Worm (Caenorhabditis elegans) whole organism, L2 larva: Measurements from ENCODE around the gene pks-1.

Source experiments
- C34F6.9 ChIP-seq: fragments of 150-350 bp; optimal IDR thresholded peaks from 2 replicates; lab custom pipeline; 2014; ENCODE audit warnings: missing biosample characterization, missing genetic modification characterization
- F13H6.1 ChIP-seq: sonication (generic microtip); optimal IDR thresholded peaks from 2 replicates; lab custom pipeline; 2016; ENCODE audit warnings: missing genetic modification characterization, missing compliant biosample characterization
- R02D3.7 ChIP-seq: fragments of 150-350 bp; optimal IDR thresholded peaks from 2 replicates; lab custom pipeline; 2014; ENCODE audit warnings: missing biosample characterization, missing genetic modification characterization
- Y55F3AM.14 ChIP-seq: fragments of 200-800 bp; sonication (Bioruptor generic); optimal IDR thresholded peaks from 2 replicates; lab custom pipeline; 2018; ENCODE audit warnings: mild to moderate bottlenecking, missing genetic modification characterization, missing compliant biosample characterization
- ZK546.5 ChIP-seq: sonication (generic microtip); optimal IDR thresholded peaks from 2 replicates; lab custom pipeline; 2017; ENCODE audit warnings: missing biosample characterization, missing genetic modification characterization
- alr-1 ChIP-seq: fragments of 150-350 bp; optimal IDR thresholded peaks from 2 replicates; lab custom pipeline; 2014; ENCODE audit warnings: missing biosample characterization, missing genetic modification characterization
- aly-2 ChIP-seq: fragments of 150-350 bp; optimal IDR thresholded peaks from 2 replicates; lab custom pipeline; 2014; ENCODE audit warnings: missing biosample characterization, missing genetic modification characterization
- ama-1 ChIP-seq: fragments of 150-350 bp; optimal IDR thresholded peaks from 2 replicates; lab custom pipeline; 2018; ENCODE audit warnings: inconsistent platforms
- blmp-1 ChIP-seq: sonication (generic microtip); optimal IDR thresholded peaks from 2 replicates; lab custom pipeline; 2017; ENCODE audit warnings: missing genetic modification characterization, mild to moderate bottlenecking, missing compliant biosample characterization, antibody characterized with exemption, moderate library complexity; ENCODE audit not compliant: insufficient read depth
- ceh-16 ChIP-seq: fragments of 150-350 bp; optimal IDR thresholded peaks from 2 replicates; lab custom pipeline; 2014; ENCODE audit warnings: missing biosample characterization, missing genetic modification characterization
- ceh-82 ChIP-seq: fragments of 150-350 bp; optimal IDR thresholded peaks from 2 replicates; lab custom pipeline; 2014; ENCODE audit warnings: missing biosample characterization, missing genetic modification characterization
- crh-2 ChIP-seq: sonication (generic microtip); optimal IDR thresholded peaks from 2 replicates; lab custom pipeline; 2017; ENCODE audit warnings: missing biosample characterization, missing genetic modification characterization
- dmd-4 ChIP-seq: sonication (generic microtip); optimal IDR thresholded peaks from 2 replicates; lab custom pipeline; 2017; ENCODE audit warnings: missing biosample characterization, missing genetic modification characterization
- egl-27 ChIP-seq: sonication (generic microtip); optimal IDR thresholded peaks from 3 replicates; lab custom pipeline; 2017; ENCODE audit warnings: missing biosample characterization, missing genetic modification reagents, missing genetic modification characterization
- elt-1 ChIP-seq: fragments of 150-350 bp; optimal IDR thresholded peaks from 2 replicates; lab custom pipeline; 2014; ENCODE audit warnings: missing biosample characterization, missing genetic modification characterization
- elt-3 ChIP-seq: sonication (generic microtip); optimal IDR thresholded peaks from 2 replicates; lab custom pipeline; 2017; ENCODE audit warnings: missing biosample characterization, missing genetic modification characterization
- fos-1 ChIP-seq: fragments of 150-350 bp; optimal IDR thresholded peaks from 2 replicates; lab custom pipeline; 2014; ENCODE audit warnings: missing biosample characterization, missing genetic modification characterization
- gmeb-1 ChIP-seq: fragments of 150-350 bp; optimal IDR thresholded peaks from 2 replicates; lab custom pipeline; 2014; ENCODE audit warnings: missing biosample characterization, missing genetic modification characterization
- lin-11 ChIP-seq: fragments of 150-350 bp; sonication (generic microtip); optimal IDR thresholded peaks from 2 replicates; lab custom pipeline; 2014; ENCODE audit warnings: missing biosample characterization, missing genetic modification characterization, inconsistent platforms, mixed read lengths
- lin-13 ChIP-seq: fragments of 150-350 bp; optimal IDR thresholded peaks from 2 replicates; lab custom pipeline; 2014; ENCODE audit warnings: missing biosample characterization, missing genetic modification reagents, missing genetic modification characterization
- lin-39 ChIP-seq: fragments of 150-350 bp; optimal IDR thresholded peaks from 2 replicates; lab custom pipeline; 2014; ENCODE audit warnings: missing biosample characterization, missing genetic modification reagents, missing genetic modification characterization
- lsy-2 ChIP-seq, 2 experiments: fragments of 150-350 bp in 1 of 2; sonication (generic microtip) in 1 of 2; optimal IDR thresholded peaks; 2 replicates each; lab custom pipeline; 2014 to 2017; ENCODE audit warnings: missing biosample characterization in 2 of 2, missing genetic modification characterization in 2 of 2
- mab-5 ChIP-seq: fragments of 150-350 bp; optimal IDR thresholded peaks from 2 replicates; lab custom pipeline; 2014; ENCODE audit warnings: missing biosample characterization, missing genetic modification characterization
- mbf-1 ChIP-seq: sonication (generic microtip); optimal IDR thresholded peaks from 2 replicates; lab custom pipeline; 2017; ENCODE audit warnings: missing biosample characterization, missing genetic modification characterization
- mdl-1 ChIP-seq, 2 experiments: fragments of 150-350 bp in 1 of 2; sonication (generic microtip) in 1 of 2; optimal IDR thresholded peaks; 2 replicates each; lab custom pipeline; 2017; ENCODE audit warnings: missing biosample characterization in 2 of 2, missing genetic modification characterization in 2 of 2
- nhr-10 ChIP-seq: sonication (generic microtip); optimal IDR thresholded peaks from 2 replicates; lab custom pipeline; 2017; ENCODE audit warnings: missing biosample characterization, missing genetic modification characterization
- nhr-11 ChIP-seq: fragments of 150-350 bp; optimal IDR thresholded peaks from 2 replicates; lab custom pipeline; 2014; ENCODE audit warnings: missing biosample characterization, missing genetic modification characterization
- nhr-12 ChIP-seq: fragments of 150-350 bp; optimal IDR thresholded peaks from 2 replicates; lab custom pipeline; 2014; ENCODE audit warnings: missing biosample characterization, missing genetic modification characterization
- nhr-129 ChIP-seq: fragments of 150-350 bp; optimal IDR thresholded peaks from 2 replicates; lab custom pipeline; 2014; ENCODE audit warnings: missing biosample characterization, missing genetic modification characterization
- nhr-21 ChIP-seq: fragments of 150-350 bp; optimal IDR thresholded peaks from 2 replicates; lab custom pipeline; 2014; ENCODE audit warnings: missing biosample characterization, missing genetic modification characterization
- nhr-23 ChIP-seq: fragments of 150-350 bp; optimal IDR thresholded peaks from 2 replicates; lab custom pipeline; 2014; ENCODE audit warnings: missing biosample characterization, missing genetic modification reagents, missing genetic modification characterization
- nhr-237 ChIP-seq: fragments of 150-350 bp; optimal IDR thresholded peaks from 2 replicates; lab custom pipeline; 2014; ENCODE audit warnings: missing biosample characterization, missing genetic modification characterization
- nhr-25 ChIP-seq: fragments of 150-350 bp; sonication (generic microtip); optimal IDR thresholded peaks from 3 replicates; lab custom pipeline; 2014; ENCODE audit warnings: missing biosample characterization, missing genetic modification characterization
- nhr-6 ChIP-seq: fragments of 150-350 bp; optimal IDR thresholded peaks from 2 replicates; lab custom pipeline; 2014; ENCODE audit warnings: missing biosample characterization, missing genetic modification characterization
- nhr-77 ChIP-seq: fragments of 150-350 bp; optimal IDR thresholded peaks from 2 replicates; lab custom pipeline; 2014; ENCODE audit warnings: missing biosample characterization, missing genetic modification characterization
- peb-1 ChIP-seq: fragments of 150-350 bp; optimal IDR thresholded peaks from 2 replicates; lab custom pipeline; 2014; ENCODE audit warnings: missing biosample characterization, missing genetic modification characterization
- sem-4 ChIP-seq: fragments of 150-350 bp; optimal IDR thresholded peaks from 2 replicates; lab custom pipeline; 2014; ENCODE audit warnings: missing biosample characterization, missing genetic modification reagents, missing genetic modification characterization
- skn-1 ChIP-seq: sonication (generic microtip); optimal IDR thresholded peaks from 2 replicates; lab custom pipeline; 2017; ENCODE audit warnings: missing biosample characterization, missing genetic modification characterization
- sma-3 ChIP-seq: sonication (generic microtip); optimal IDR thresholded peaks from 2 replicates; lab custom pipeline; 2016; ENCODE audit warnings: missing genetic modification reagents, missing genetic modification characterization, missing compliant biosample characterization
- sma-9 ChIP-seq, 2 experiments: fragments of 150-350 bp in 1 of 2; sonication (generic microtip) in 1 of 2; optimal IDR thresholded peaks; 2 replicates each; lab custom pipeline; 2014 to 2016; ENCODE audit warnings: missing genetic modification characterization in 2 of 2, mild to moderate bottlenecking in 1 of 2, missing biosample characterization in 1 of 2, missing compliant biosample characterization in 1 of 2, missing genetic modification reagents in 1 of 2, moderate library complexity in 1 of 2
- snpc-4 ChIP-seq: fragments of 150-350 bp; optimal IDR thresholded peaks from 2 replicates; lab custom pipeline; 2014; ENCODE audit warnings: missing biosample characterization, missing genetic modification characterization
- unc-39 ChIP-seq: fragments of 150-350 bp; optimal IDR thresholded peaks from 2 replicates; lab custom pipeline; 2014; ENCODE audit warnings: missing biosample characterization, missing genetic modification characterization
- unc-55 ChIP-seq: fragments of 150-350 bp; sonication (generic microtip); optimal IDR thresholded peaks from 3 replicates; lab custom pipeline; 2014; ENCODE audit warnings: missing biosample characterization, missing genetic modification reagents, missing genetic modification characterization
- unc-62 ChIP-seq: fragments of 150-350 bp; optimal IDR thresholded peaks from 2 replicates; lab custom pipeline; 2014; ENCODE audit warnings: missing biosample characterization, missing genetic modification reagents, missing genetic modification characterization
- zag-1 ChIP-seq: fragments of 150-350 bp; optimal IDR thresholded peaks from 2 replicates; lab custom pipeline; 2014; ENCODE audit warnings: missing biosample characterization, missing genetic modification characterization
- ztf-1 ChIP-seq: fragments of 200-800 bp; sonication (Bioruptor generic); conservative IDR thresholded peaks from 2 replicates; pipeline ENCODE4 v1.3.6; 2022; ENCODE audit warnings: missing genetic modification characterization, missing compliant biosample characterization
- ztf-11 ChIP-seq: sonication (generic microtip); optimal IDR thresholded peaks from 2 replicates; lab custom pipeline; 2017; ENCODE audit warnings: missing biosample characterization, missing genetic modification characterization
- ztf-4 ChIP-seq: fragments of 150-350 bp; optimal IDR thresholded peaks from 2 replicates; lab custom pipeline; 2014; ENCODE audit warnings: missing biosample characterization, missing genetic modification characterization

pks-1 gene

DNA sequence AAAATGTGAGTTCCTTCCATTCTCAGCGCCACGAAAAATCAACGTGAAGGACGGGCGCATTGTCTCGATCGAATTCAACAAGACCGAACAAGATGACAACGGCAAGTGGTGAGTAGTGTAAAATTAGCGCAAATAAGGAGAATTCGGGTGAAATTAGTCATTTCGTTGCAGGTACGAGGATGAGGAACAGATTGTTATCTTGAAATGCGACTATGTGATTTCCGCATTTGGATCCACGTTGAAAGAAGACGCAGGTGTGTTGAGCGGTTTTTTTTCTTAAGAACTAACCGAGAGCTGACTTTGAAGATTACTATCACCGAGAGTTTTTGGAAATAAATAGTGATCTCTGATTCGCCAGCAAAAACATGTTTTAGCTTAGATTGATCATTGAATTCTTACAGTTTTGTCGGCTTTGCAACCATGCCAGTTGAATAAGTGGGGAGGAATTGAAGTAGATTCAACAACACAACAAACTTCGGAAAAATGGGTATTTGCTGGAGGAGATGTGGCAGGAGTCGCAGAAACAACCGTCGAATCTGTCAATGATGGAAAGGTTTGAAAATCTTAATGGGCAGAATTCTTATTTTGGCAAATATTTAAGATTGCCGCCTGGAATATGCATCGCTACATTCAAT is 56.6 kb downstream of the pks-1 start:
- TF ChIP-seq zag-1 (tag; lab: Kevin White, UChicago) (no peak), blmp-1 (tag; lab: Kevin White, UChicago) (peak; percentile 4), peb-1 (no peak)

DNA sequence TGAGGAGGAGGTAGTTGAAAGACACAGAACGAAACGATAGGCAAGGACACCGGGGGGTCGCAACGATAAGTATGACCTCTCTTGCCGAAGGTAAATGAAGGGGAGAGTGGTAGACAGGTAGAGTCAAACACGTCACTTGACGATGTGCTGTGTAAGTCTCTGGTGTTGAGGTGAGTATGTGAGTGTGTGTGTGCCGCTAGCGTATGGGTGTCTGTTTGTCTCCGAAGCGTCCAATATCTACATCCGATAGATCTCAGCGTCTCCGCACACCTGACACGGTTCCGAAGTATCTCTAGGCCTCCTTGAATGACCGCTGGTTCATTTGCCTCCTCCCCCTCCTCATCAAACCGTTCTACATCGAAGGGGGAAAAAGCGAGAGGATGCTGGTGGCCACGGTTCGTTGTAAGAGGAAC is 61.6 kb downstream of the pks-1 start:
- TF ChIP-seq nhr-21 (tag; lab: Kevin White, UChicago) (peak; percentile 66), nhr-77 (tag; lab: Kevin White, UChicago) (no peak), unc-39 (tag; lab: Kevin White, UChicago) (no peak), ama-1 (no peak), lsy-2 (tag; optimal IDR thresholded peaks at IDR 0.05; lab: Kevin White, UChicago) (peak in 1 of 2 experiments; percentile 51), ceh-16 (tag; lab: Kevin White, UChicago) (peak; percentile 82), Y55F3AM.14 (GFP tag; lab: Kevin White, UChicago) (peak; percentile 10), crh-2 (tag; lab: Kevin White, UChicago) (peak; percentile 80), nhr-23 (tag; lab: Kevin White, UChicago) (no peak), unc-62 (GFP tag; lab: Kevin White, UChicago) (no peak), sma-3 (peak; percentile 85), fos-1 (tag; lab: Kevin White, UChicago) (peak; percentile 85), egl-27 (tag; lab: Kevin White, UChicago) (peak; percentile 58), nhr-25 (peak; percentile 87), nhr-237 (tag; lab: Kevin White, UChicago) (no peak), peb-1 (peak; percentile 69), elt-3 (tag; lab: Kevin White, UChicago) (no peak), mab-5 (no peak), skn-1 (tag; lab: Kevin White, UChicago) (no peak), ztf-4 (tag; lab: Kevin White, UChicago) (no peak), ztf-11 (tag; lab: Kevin White, UChicago) (no peak), unc-55 (GFP tag; lab: Kevin White, UChicago) (no peak), mbf-1 (tag; lab: Kevin White, UChicago) (no peak), nhr-11 (no peak), gmeb-1 (peak; percentile 33), ZK546.5 (tag; lab: Kevin White, UChicago) (no peak), elt-1 (tag; lab: Kevin White, UChicago) (no peak), R02D3.7 (tag; lab: Kevin White, UChicago) (no peak), nhr-129 (tag; lab: Kevin White, UChicago) (peak; percentile 96), C34F6.9 (peak; percentile 62), zag-1 (tag; lab: Kevin White, UChicago) (no peak), nhr-6 (tag; lab: Kevin White, UChicago) (peak; percentile 70), snpc-4 (tag; lab: Kevin White, UChicago) (peak; percentile 32), blmp-1 (tag; lab: Kevin White, UChicago) (peak; percentile 81), nhr-12 (tag; lab: Kevin White, UChicago) (no peak), ceh-82 (tag; lab: Kevin White, UChicago) (no peak), sma-9 (GFP tag; optimal IDR thresholded peaks at IDR 0.05; lab: Kevin White, UChicago) (peak; percentile 86), sma-9 (tag; optimal IDR thresholded peaks at IDR 0.05; lab: Kevin White, UChicago) (no peak), F13H6.1 (peak; percentile 84), mdl-1 (tag; optimal IDR thresholded peaks at IDR 0.05; lab: Kevin White, UChicago) (peak in 1 of 2 experiments; percentile 24), ztf-1 (GFP tag; lab: Robert Waterston, UW) (no peak), lin-13 (GFP tag; lab: Kevin White, UChicago) (peak; percentile 25), sem-4 (tag; lab: Kevin White, UChicago) (peak; percentile 42), lin-39 (no peak), nhr-10 (tag; lab: Kevin White, UChicago) (no peak), dmd-4 (tag; lab: Kevin White, UChicago) (no peak), aly-2 (no peak), alr-1 (no peak), lin-11 (tag; lab: Kevin White, UChicago) (peak; percentile 20)
